Fruit fly (Drosophila melanogaster): ENCODE measurements around the gene Nbr.

Gene Nbr

DNA sequence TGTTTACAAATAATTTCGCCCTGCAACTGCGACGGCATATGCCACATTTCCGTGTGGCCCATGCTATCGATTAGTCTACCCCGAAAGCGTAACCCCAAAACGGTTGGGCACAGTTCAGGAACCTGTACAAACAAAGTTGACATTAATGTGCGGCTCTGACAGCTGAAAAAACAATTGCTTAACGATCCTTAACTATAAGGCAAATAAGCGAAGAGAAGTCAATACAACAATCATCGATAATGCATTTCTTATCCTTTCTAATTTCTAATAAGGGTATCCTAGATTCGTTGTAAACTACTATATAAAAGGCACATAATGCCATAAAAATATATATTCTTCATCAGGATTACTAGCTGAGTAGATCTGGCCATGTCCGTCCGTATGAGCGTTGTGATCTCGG, 51.0 kb downstream of the Nbr start:
- no peak for TF ChIP-seq CG8301 (tag; optimal IDR thresholded peaks at IDR 0.05)
- TF ChIP-seq gl (tag; optimal IDR thresholded peaks at IDR 0.05): no peak
- no peak for TF ChIP-seq CG32121 (GFP tag; IDR thresholded peaks at IDR 0.05)
- TF ChIP-seq CG17806 (tag; optimal IDR thresholded peaks at IDR 0.05): no peak
- TF ChIP-seq Ets98B (GFP tag; IDR thresholded peaks at IDR 0.05): no peak
- TF ChIP-seq CG12605 (GFP tag; IDR thresholded peaks at IDR 0.05): no peak
- TF ChIP-seq CG10348 (GFP tag; IDR thresholded peaks at IDR 0.05): no peak
- no peak for TF ChIP-seq D1 (tag; optimal IDR thresholded peaks at IDR 0.05)
- TF ChIP-seq fd96Ca (GFP tag; IDR thresholded peaks at IDR 0.05): no peak
- TF ChIP-seq CG4496 (GFP tag; IDR thresholded peaks at IDR 0.05): no peak; the same call in 2 of the 3 replicates
- no peak for TF ChIP-seq Pif1A (GFP tag; optimal IDR thresholded peaks at IDR 0.05)
- no peak for TF ChIP-seq CG34367 (tag; optimal IDR thresholded peaks at IDR 0.05)
- no peak for TF ChIP-seq rn (GFP tag; IDR thresholded peaks at IDR 0.05)
- TF ChIP-seq EcR (GFP tag; optimal IDR thresholded peaks at IDR 0.05): no peak
- no peak for TF ChIP-seq CG9948 (tag; optimal IDR thresholded peaks at IDR 0.05)
- no peak for TF ChIP-seq CG8159 (tag; optimal IDR thresholded peaks at IDR 0.05)
- no peak for TF ChIP-seq Pif1B (GFP tag; optimal IDR thresholded peaks at IDR 0.05)
- no peak for TF ChIP-seq CG15710 (tag; optimal IDR thresholded peaks at IDR 0.05)
- TF ChIP-seq Snoo (tag; optimal IDR thresholded peaks at IDR 0.05): no peak

Data from whole organism, pupa.